Worm (Caenorhabditis elegans): Measurements from ENCODE around the gene srh-169.

DNA sequence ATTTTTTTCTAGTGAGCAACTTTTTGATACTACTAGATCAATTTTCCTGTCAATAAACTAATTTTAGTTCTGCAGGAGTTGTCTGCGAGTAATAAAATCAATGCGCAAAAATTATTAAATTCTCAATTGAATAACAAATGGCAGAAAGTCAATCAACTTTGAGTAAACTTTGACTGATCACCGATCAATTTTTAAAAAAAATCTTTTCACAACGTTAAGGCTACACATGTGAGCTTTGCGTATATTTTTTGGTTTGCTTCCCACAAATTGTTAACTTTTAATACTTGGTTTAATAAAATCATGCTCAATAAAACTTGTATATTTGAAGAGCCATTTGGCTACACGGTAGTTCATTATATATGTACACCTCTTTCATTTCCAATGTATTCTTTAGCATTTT lies 39.7 kb upstream of the srh-169 start, which contains the start of gene srh-7:
- TF ChIP-seq him-1 (tag; optimal IDR thresholded peaks at IDR 0.05) = no peak
- TF ChIP-seq dao-5 (tag; optimal IDR thresholded peaks at IDR 0.05) = no peak
